Worm (Caenorhabditis elegans): ENCODE results near the gene ddx-46.

ce11 chrIV:1275910-1276309 is 33.5 kb downstream of the ddx-46 start:
- TF ChIP-seq nhr-77 (tag; optimal IDR thresholded peaks at IDR 0.05) (no peak), mab-5 (tag; optimal IDR thresholded peaks at IDR 0.05) (no peak), lin-13 (GFP tag; optimal IDR thresholded peaks at IDR 0.05) (no peak), crh-2 (tag; optimal IDR thresholded peaks at IDR 0.05) (no peak), nhr-237 (tag; optimal IDR thresholded peaks at IDR 0.05) (no peak), ama-1 (optimal IDR thresholded peaks at IDR 0.05) (no peak), nhr-11 (tag; optimal IDR thresholded peaks at IDR 0.05) (no peak)

Data from whole organism, L2 larva.